Worm (Caenorhabditis elegans): Measurements from ENCODE around the gene his-3.

ce11 chrV:16080678-16081077 is 40.1 kb downstream of the his-3 start:
- TF ChIP-seq mep-1 (tag; optimal IDR thresholded peaks at IDR 0.05), result no peak
- TF ChIP-seq mls-2 (tag; optimal IDR thresholded peaks at IDR 0.05), result no peak
- no peak for TF ChIP-seq cnd-1 (tag; optimal IDR thresholded peaks at IDR 0.05)
- no peak for TF ChIP-seq hlh-1 (tag; optimal IDR thresholded peaks at IDR 0.05)
- no peak for TF ChIP-seq ces-1 (GFP tag; optimal IDR thresholded peaks at IDR 0.05)
- no peak for TF ChIP-seq pha-4 (tag; optimal IDR thresholded peaks at IDR 0.05)
- no peak for TF ChIP-seq elt-3 (tag; optimal IDR thresholded peaks at IDR 0.05)
- no peak for TF ChIP-seq snpc-4 (tag; optimal IDR thresholded peaks at IDR 0.05)
- TF ChIP-seq lin-13 (tag; optimal IDR thresholded peaks at IDR 0.05), result no peak
- TF ChIP-seq lsy-2 (tag; optimal IDR thresholded peaks at IDR 0.05), result no peak
- no peak for TF ChIP-seq unc-62 (GFP tag; optimal IDR thresholded peaks at IDR 0.05)
